Fruit fly (Drosophila melanogaster): ENCODE results near the gene Cpr78Cc.

The Cpr78Cc gene

dm6 chr3L:21259257-21259656 lies 41.1 kb upstream of the Cpr78Cc start:
- 0 out of 2 replicates have a peak, but pooled peaks have one; percentile 8 for TF ChIP-seq CG4730 (GFP tag; IDR thresholded peaks at IDR 0.05)
- peak; percentile 14 for TF ChIP-seq fd96Cb (tag; optimal IDR thresholded peaks at IDR 0.05)
- peak; percentile 34; the same call in 2 of the 3 replicates for TF ChIP-seq ci (GFP tag; IDR thresholded peaks at IDR 0.05)
- peak; percentile 21 for TF ChIP-seq CG4707 (GFP tag; optimal IDR thresholded peaks at IDR 0.05)
- TF ChIP-seq CG14710 (tag; optimal IDR thresholded peaks at IDR 0.05): peak; percentile 4
- no peak for TF ChIP-seq CG3995 (GFP tag; optimal IDR thresholded peaks at IDR 0.05)
- TF ChIP-seq CG3407 (GFP tag; optimal IDR thresholded peaks at IDR 0.05): peak; percentile 26
- no peak for TF ChIP-seq Hsf (GFP tag; optimal IDR thresholded peaks at IDR 0.05)
- no peak for TF ChIP-seq Side (GFP tag; optimal IDR thresholded peaks at IDR 0.05)
- TF ChIP-seq CG6654 (GFP tag; optimal IDR thresholded peaks at IDR 0.05): peak; percentile 9
- TF ChIP-seq CG6254 (GFP tag; optimal IDR thresholded peaks at IDR 0.05): peak; percentile 9
- TF ChIP-seq CG12071 (GFP tag; optimal IDR thresholded peaks at IDR 0.05): peak; percentile 3
- no peak for TF ChIP-seq CG3847 (GFP tag; IDR thresholded peaks at IDR 0.05)
- TF ChIP-seq Stat92E (GFP tag; optimal IDR thresholded peaks at IDR 0.05): no peak
- no peak for TF ChIP-seq zen2 (GFP tag; IDR thresholded peaks at IDR 0.05; ENCODE audit: partially characterized antibody)
- 0 out of 2 replicates have a peak, but pooled peaks have one; percentile 24 for TF ChIP-seq ttk (GFP tag; IDR thresholded peaks at IDR 0.05)
- no peak for TF ChIP-seq jigr1 (GFP tag; IDR thresholded peaks at IDR 0.05)
- peak; percentile 19 for TF ChIP-seq CG2875 (GFP tag; optimal IDR thresholded peaks at IDR 0.05)
- peak in 1 of 2 experiments; percentile 71 for TF ChIP-seq Hr78 (GFP tag; optimal IDR thresholded peaks at IDR 0.05)
- peak; percentile 77 for TF ChIP-seq Blimp-1 (GFP tag; optimal IDR thresholded peaks at IDR 0.05)
- TF ChIP-seq CG18262 (tag; optimal IDR thresholded peaks at IDR 0.05): peak; percentile 18
- no peak for TF ChIP-seq schlank (tag; optimal IDR thresholded peaks at IDR 0.05)
- no peak for TF ChIP-seq CG2129 (GFP tag; IDR thresholded peaks at IDR 0.05; ENCODE audit: partially characterized antibody)
- no peak for TF ChIP-seq dmrt11E (tag; optimal IDR thresholded peaks at IDR 0.05)
- peak; percentile 47 for TF ChIP-seq D19A (tag; optimal IDR thresholded peaks at IDR 0.05)
- peak; percentile 32 for TF ChIP-seq HLHmδ (GFP tag; optimal IDR thresholded peaks at IDR 0.05)
- peak; percentile 19 for TF ChIP-seq CG12219 (GFP tag; optimal IDR thresholded peaks at IDR 0.05)
- TF ChIP-seq CG32772 (GFP tag; IDR thresholded peaks at IDR 0.05): peak; percentile 13; the same call in 1 of the 2 replicates
- TF ChIP-seq Ssrp (tag; optimal IDR thresholded peaks at IDR 0.05): peak; percentile 9
- TF ChIP-seq row (GFP tag; IDR thresholded peaks at IDR 0.05): peak; percentile 35; the same call in 1 of the 3 replicates
- no peak for TF ChIP-seq tna (GFP tag; IDR thresholded peaks at IDR 0.05; ENCODE audit: partially characterized antibody)
- TF ChIP-seq sisA (GFP tag; IDR thresholded peaks at IDR 0.05): peak; percentile 44
- TF ChIP-seq Bteb2 (GFP tag; optimal IDR thresholded peaks at IDR 0.05): no peak
- TF ChIP-seq Sox102F (GFP tag; optimal IDR thresholded peaks at IDR 0.05): peak; percentile 65
- TF ChIP-seq CG3726 (GFP tag; IDR thresholded peaks at IDR 0.05): no peak
- TF ChIP-seq CG17568 (GFP tag; optimal IDR thresholded peaks at IDR 0.05): no peak
- TF ChIP-seq lmd (GFP tag; IDR thresholded peaks at IDR 0.05): peak; percentile 7; the same call in 1 of the 2 replicates
- TF ChIP-seq sens (GFP tag): peak; percentile 86
- TF ChIP-seq CG17328 (GFP tag; IDR thresholded peaks at IDR 0.05): 0 out of 2 replicates have a peak, but pooled peaks have one; percentile 4
- no peak for TF ChIP-seq Atf6 (GFP tag; IDR thresholded peaks at IDR 0.05)
- peak; percentile 75 for TF ChIP-seq kni (GFP tag; optimal IDR thresholded peaks at IDR 0.05)
- TF ChIP-seq Asciz (GFP tag; optimal IDR thresholded peaks at IDR 0.05): peak; percentile 40
- no peak for TF ChIP-seq dan (GFP tag; IDR thresholded peaks at IDR 0.05)
- TF ChIP-seq CG5180 (GFP tag; optimal IDR thresholded peaks at IDR 0.05): peak; percentile 24
- TF ChIP-seq HLH3B (GFP tag; IDR thresholded peaks at IDR 0.05): peak; percentile 34; the same call in 1 of the 2 replicates
- no peak for TF ChIP-seq CG2199 (GFP tag; IDR thresholded peaks at IDR 0.05)
- TF ChIP-seq CG6689 (GFP tag; IDR thresholded peaks at IDR 0.05): peak; percentile 36; the same call in 1 of the 2 replicates
- no peak for TF ChIP-seq stwl (tag; optimal IDR thresholded peaks at IDR 0.05)
- TF ChIP-seq CG17186 (GFP tag; optimal IDR thresholded peaks at IDR 0.05): no peak
